Fruit fly (Drosophila melanogaster) whole organism, embryonic: ENCODE data around the gene HisCl1.
A peak's percentile ranks its signal among the peaks of the same experiment; 100 is the strongest.

ENCODE experiments used
- ATbp ChIP-seq: fragments of 200-800 bp; sonication (Bioruptor generic); optimal IDR thresholded peaks from 2 replicates; lab custom pipeline; 2017; ENCODE audit warnings: missing biosample characterization, mild to moderate bottlenecking, missing genetic modification characterization, missing genetic modification reagents
- Abd-B ChIP-seq: fragments of 200-800 bp; sonication (Bioruptor generic); optimal IDR thresholded peaks from 2 replicates; lab custom pipeline; 2018; ENCODE audit warnings: missing biosample characterization, mild to moderate bottlenecking, missing genetic modification characterization, moderate library complexity
- Adf1 ChIP-seq: fragments of 200-800 bp; sonication (Bioruptor generic); IDR thresholded peaks from 2 replicates; pipeline ENCODE4 v1.3.6; 2022; ENCODE audit warnings: missing biosample characterization, missing genetic modification characterization
- Antp ChIP-seq: fragments of 200-800 bp; sonication (Bioruptor generic); optimal IDR thresholded peaks from 3 replicates; lab custom pipeline; 2016; ENCODE audit warnings: missing biosample characterization, missing genetic modification characterization
- Bteb2 ChIP-seq: fragments of 200-800 bp; sonication (Bioruptor generic); optimal IDR thresholded peaks from 2 replicates; lab custom pipeline; 2016; ENCODE audit warnings: missing biosample characterization, missing genetic modification characterization
- CG10147 ChIP-seq: fragments of 200-800 bp; sonication (Bioruptor generic); optimal IDR thresholded peaks from 2 replicates; lab custom pipeline; 2019; ENCODE audit warnings: missing biosample characterization, mild to moderate bottlenecking, missing genetic modification characterization, moderate library complexity
- CG12104 ChIP-seq: fragments of 200-800 bp; sonication (Bioruptor generic); optimal IDR thresholded peaks from 3 replicates; lab custom pipeline; 2016; ENCODE audit warnings: missing biosample characterization, missing genetic modification characterization
- CG1647 ChIP-seq: fragments of 200-800 bp; sonication (Bioruptor generic); optimal IDR thresholded peaks from 3 replicates; lab custom pipeline; 2016; ENCODE audit warnings: missing biosample characterization, missing genetic modification characterization
- CG17328 ChIP-seq: fragments of 200-800 bp; sonication (Bioruptor generic); IDR thresholded peaks from 2 replicates; pipeline ENCODE4 v1.3.6; 2022; ENCODE audit warnings: missing biosample characterization, missing genetic modification characterization
- CG1792 ChIP-seq: fragments of 200-800 bp; sonication (Bioruptor generic); optimal IDR thresholded peaks from 2 replicates; lab custom pipeline; 2016; ENCODE audit warnings: missing biosample characterization, missing genetic modification characterization
- CG18599 ChIP-seq: fragments of 200-800 bp; sonication (Bioruptor generic); optimal IDR thresholded peaks from 3 replicates; lab custom pipeline; 2017; ENCODE audit warnings: missing biosample characterization, missing genetic modification characterization, mild to moderate bottlenecking, moderate library complexity, missing genetic modification reagents
- CG18764 ChIP-seq: fragments of 200-800 bp; sonication (Bioruptor generic); optimal IDR thresholded peaks from 3 replicates; lab custom pipeline; 2016; ENCODE audit warnings: missing biosample characterization, missing genetic modification characterization
- CG3726 ChIP-seq: fragments of 200-800 bp; sonication (Bioruptor generic); IDR thresholded peaks from 3 replicates; pipeline ENCODE4, ENCODE4 v1.3.6; 2022; ENCODE audit warnings: missing biosample characterization, missing genetic modification characterization
- CG3847 ChIP-seq: fragments of 200-800 bp; sonication (Bioruptor generic); IDR thresholded peaks from 2 replicates; pipeline ENCODE4 v1.3.6; 2022; ENCODE audit warnings: missing biosample characterization, missing genetic modification characterization
- CG4328 ChIP-seq: fragments of 200-800 bp; sonication (Bioruptor generic); optimal IDR thresholded peaks from 3 replicates; lab custom pipeline; 2017; ENCODE audit warnings: missing biosample characterization, missing genetic modification reagents, missing genetic modification characterization
- CG7987 ChIP-seq: fragments of 200-800 bp; sonication (Bioruptor generic); optimal IDR thresholded peaks from 2 replicates; lab custom pipeline; 2018; ENCODE audit warnings: missing biosample characterization, mild to moderate bottlenecking, missing genetic modification characterization, moderate library complexity
- CG8290 ChIP-seq, 3 experiments: fragments of 200-800 bp; sonication (Bioruptor generic); optimal IDR thresholded peaks; 2 replicates each; lab custom pipeline; 2016 to 2019; ENCODE audit warnings: missing biosample characterization in 3 of 3, missing genetic modification characterization in 3 of 3, mild to moderate bottlenecking in 2 of 3, moderate library complexity in 1 of 3
- CkIIα-i1 ChIP-seq: fragments of 200-800 bp; sonication (Bioruptor generic); IDR thresholded peaks from 2 replicates; pipeline ENCODE4 v1.3.6; 2022; ENCODE audit warnings: missing biosample characterization, missing genetic modification characterization
- Dad ChIP-seq: fragments of 200-800 bp; sonication (Bioruptor generic); optimal IDR thresholded peaks from 3 replicates; lab custom pipeline; 2016; ENCODE audit warnings: missing biosample characterization, missing genetic modification characterization
- Dip3 ChIP-seq: fragments of 200-800 bp; sonication (Bioruptor generic); optimal IDR thresholded peaks from 3 replicates; lab custom pipeline; 2016; ENCODE audit warnings: missing biosample characterization, missing genetic modification characterization
- H15 ChIP-seq: fragments of 200-800 bp; sonication (Bioruptor generic); IDR thresholded peaks from 3 replicates; pipeline ENCODE4 v1.3.6; 2022; ENCODE audit warnings: missing biosample characterization, missing genetic modification characterization
- Hey ChIP-seq: fragments of 200-800 bp; sonication (Bioruptor generic); optimal IDR thresholded peaks from 3 replicates; lab custom pipeline; 2018; ENCODE audit warnings: missing biosample characterization, mild to moderate bottlenecking, missing genetic modification characterization
- HmgD ChIP-seq: fragments of 200-800 bp; sonication (Bioruptor generic); optimal IDR thresholded peaks from 3 replicates; lab custom pipeline; 2016; ENCODE audit warnings: missing biosample characterization, missing genetic modification characterization
- Hmx ChIP-seq: fragments of 200-800 bp; sonication (Bioruptor generic); optimal IDR thresholded peaks from 2 replicates; lab custom pipeline; 2016; ENCODE audit warnings: missing biosample characterization, missing genetic modification characterization
- Kr ChIP-seq: fragments of 200-800 bp; sonication (Bioruptor generic); optimal IDR thresholded peaks from 2 replicates; lab custom pipeline; 2017; ENCODE audit warnings: missing biosample characterization, mild to moderate bottlenecking, missing genetic modification characterization
- MBD-R2 ChIP-seq: fragments of 200-800 bp; sonication (Bioruptor generic); IDR thresholded peaks from 2 replicates; pipeline ENCODE4 v1.3.6; 2022; ENCODE audit warnings: missing biosample characterization, missing genetic modification characterization
- NK7.1 ChIP-seq: fragments of 200-800 bp; sonication (Bioruptor generic); optimal IDR thresholded peaks from 3 replicates; lab custom pipeline; 2016; ENCODE audit warnings: missing biosample characterization, missing genetic modification characterization
- Sry-δ ChIP-seq: fragments of 200-800 bp; sonication (Bioruptor generic); optimal IDR thresholded peaks from 2 replicates; lab custom pipeline; 2016; ENCODE audit warnings: missing biosample characterization, missing genetic modification characterization
- ap ChIP-seq: fragments of 200-800 bp; sonication (Bioruptor generic); IDR thresholded peaks from 2 replicates; pipeline ENCODE4 v1.3.6; 2022; ENCODE audit warnings: missing biosample characterization, missing genetic modification characterization
- bbx ChIP-seq: fragments of 200-800 bp; sonication (Bioruptor generic); IDR thresholded peaks from 2 replicates; pipeline ENCODE4 v1.3.6; 2022; ENCODE audit warnings: missing biosample characterization, missing genetic modification characterization; ENCODE audit not compliant: partially characterized antibody
- cato ChIP-seq: fragments of 200-800 bp; sonication (Bioruptor generic); optimal IDR thresholded peaks from 2 replicates; lab custom pipeline; 2016; ENCODE audit warnings: missing biosample characterization, missing genetic modification characterization, borderline replicate concordance
- chif ChIP-seq, 2 experiments: fragments of 200-800 bp; sonication (Bioruptor generic); optimal IDR thresholded peaks; 3 replicates each; lab custom pipeline; 2016; ENCODE audit warnings: missing biosample characterization in 2 of 2, missing genetic modification characterization in 2 of 2
- crc ChIP-seq: fragments of 200-800 bp; sonication (Bioruptor generic); optimal IDR thresholded peaks from 2 replicates; lab custom pipeline; 2016; ENCODE audit warnings: missing biosample characterization, missing genetic modification characterization
- crol ChIP-seq: fragments of 200-800 bp; sonication (Bioruptor generic); IDR thresholded peaks from 2 replicates; pipeline ENCODE4 v1.3.6; 2022; ENCODE audit warnings: missing biosample characterization, missing genetic modification characterization
- en ChIP-seq: fragments of 200-800 bp; sonication (Bioruptor generic); optimal IDR thresholded peaks from 2 replicates; lab custom pipeline; 2016; ENCODE audit warnings: missing biosample characterization, missing genetic modification characterization
- gro ChIP-seq: fragments of 200-800 bp; sonication (Bioruptor generic); optimal IDR thresholded peaks from 2 replicates; lab custom pipeline; 2016; ENCODE audit warnings: missing biosample characterization, missing genetic modification characterization
- h ChIP-seq: fragments of >200 bp; optimal IDR thresholded peaks from 2 replicates; lab custom pipeline; 2017
- klu ChIP-seq: fragments of 200-800 bp; sonication (Bioruptor generic); IDR thresholded peaks from 2 replicates; pipeline ENCODE4 v1.3.6; 2022; ENCODE audit warnings: missing biosample characterization, missing genetic modification characterization
- nau ChIP-seq: fragments of 200-800 bp; sonication (Bioruptor generic); optimal IDR thresholded peaks from 3 replicates; lab custom pipeline; 2017; ENCODE audit warnings: missing biosample characterization, mild to moderate bottlenecking, missing genetic modification characterization, missing genetic modification reagents
- nmo ChIP-seq: fragments of 200-800 bp; sonication (Bioruptor generic); optimal IDR thresholded peaks from 2 replicates; lab custom pipeline; 2018; ENCODE audit warnings: missing biosample characterization, mild to moderate bottlenecking, missing genetic modification characterization, moderate library complexity
- nom ChIP-seq: fragments of 200-800 bp; sonication (Bioruptor generic); optimal IDR thresholded peaks from 2 replicates; lab custom pipeline; 2017; ENCODE audit warnings: missing biosample characterization, missing genetic modification characterization, mild to moderate bottlenecking, moderate library complexity, missing genetic modification reagents
- pnt ChIP-seq: fragments of 200-800 bp; sonication (Bioruptor generic); optimal IDR thresholded peaks from 3 replicates; lab custom pipeline; 2016; ENCODE audit warnings: missing biosample characterization, missing genetic modification characterization
- repo ChIP-seq: fragments of 200-800 bp; sonication (Bioruptor generic); optimal IDR thresholded peaks from 2 replicates; lab custom pipeline; 2016; ENCODE audit warnings: missing biosample characterization, missing genetic modification characterization
- sim ChIP-seq: fragments of 200-800 bp; sonication (Bioruptor generic); IDR thresholded peaks from 2 replicates; pipeline ENCODE4 v1.3.6; 2022; ENCODE audit warnings: missing biosample characterization, missing genetic modification characterization
- sna ChIP-seq: fragments of 200-800 bp; sonication (Bioruptor generic); IDR thresholded peaks from 2 replicates; pipeline ENCODE4 v1.3.6; 2022; ENCODE audit warnings: missing biosample characterization, missing genetic modification characterization; ENCODE audit not compliant: partially characterized antibody
- tup ChIP-seq: fragments of 200-800 bp; sonication (Bioruptor generic); optimal IDR thresholded peaks from 2 replicates; lab custom pipeline; 2016; ENCODE audit warnings: missing biosample characterization, mild to moderate bottlenecking, missing genetic modification characterization, moderate library complexity
- wor ChIP-seq: fragments of 200-800 bp; sonication (Bioruptor generic); IDR thresholded peaks from 2 replicates; pipeline ENCODE4 v1.3.6; 2022; ENCODE audit warnings: missing biosample characterization, missing genetic modification characterization
- zf30C ChIP-seq: fragments of 200-800 bp; sonication (Bioruptor generic); optimal IDR thresholded peaks from 3 replicates; lab custom pipeline; 2018; ENCODE audit warnings: missing biosample characterization, mild to moderate bottlenecking, missing genetic modification characterization
- zfh1 ChIP-seq: fragments of 200-800 bp; sonication (Bioruptor generic); IDR thresholded peaks from 3 replicates; pipeline ENCODE4 v1.3.6; 2022; ENCODE audit warnings: missing biosample characterization, missing genetic modification characterization

HisCl1 gene

dm6 chr3R:11778012-11778865 is 8.7 kb upstream of the HisCl1 start (continued):
- TF ChIP-seq klu: no peak
- no peak for TF ChIP-seq Hmx (GFP tag; lab: Kevin White, UChicago)
- TF ChIP-seq en (GFP tag; lab: Kevin White, UChicago): no peak
- peak; percentile 26; the same call in 2 of the 3 replicates for TF ChIP-seq zfh1 (GFP tag; lab: Robert Waterston, UW)
- peak; percentile 40 for TF ChIP-seq pnt (GFP tag; lab: Kevin White, UChicago)
- no peak for TF ChIP-seq Dip3 (GFP tag; lab: Kevin White, UChicago)
- TF ChIP-seq NK7.1: no peak
- no peak for TF ChIP-seq tup (GFP tag; lab: Kevin White, UChicago)
- TF ChIP-seq ap (GFP tag; lab: Robert Waterston, UW): no peak
- no peak; the same call in 1 of the 2 replicates for TF ChIP-seq wor (GFP tag; lab: Robert Waterston, UW)
- TF ChIP-seq CG10147 (GFP tag; lab: Kevin White, UChicago): peak; percentile 36
- peak; percentile 99 for TF ChIP-seq Kr (GFP tag; lab: Kevin White, UChicago)
- peak; percentile 48 for TF ChIP-seq Antp (GFP tag; lab: Kevin White, UChicago)
- no peak for TF ChIP-seq CkIIα-i1 (GFP tag; lab: Robert Waterston, UW)
- TF ChIP-seq gro: peak; percentile 73
- TF ChIP-seq sim: 0 out of 2 replicates have a peak, but pooled peaks have one; percentile 26
- TF ChIP-seq Dad: peak; percentile 30
- peak; percentile 42 for TF ChIP-seq cato (GFP tag; lab: Kevin White, UChicago)
- TF ChIP-seq Sry-δ: no peak
- peak; percentile 5 for TF ChIP-seq CG1647 (GFP tag; lab: Kevin White, UChicago)
- TF ChIP-seq CG18764: peak; percentile 52
- TF ChIP-seq crc (GFP tag; lab: Kevin White, UChicago): peak; percentile 4
- TF ChIP-seq CG12104 (GFP tag; lab: Kevin White, UChicago): peak; percentile 83
- TF ChIP-seq MBD-R2 (GFP tag; lab: Robert Waterston, UW): 0 out of 2 replicates have a peak, but pooled peaks have one; percentile 8
- peak; percentile 34; the same call in 1 of the 3 replicates for TF ChIP-seq H15 (GFP tag; lab: Robert Waterston, UW)
- TF ChIP-seq CG7987 (GFP tag; lab: Kevin White, UChicago): peak; percentile 69
- TF ChIP-seq nau (GFP tag; lab: Kevin White, UChicago): no peak
- no peak for TF ChIP-seq h (lab: Kevin White, UChicago)
- 0 out of 2 replicates have a peak, but pooled peaks have one; percentile 12 for TF ChIP-seq CG3847
- peak; percentile 2 to 40 for TF ChIP-seq chif (GFP tag; optimal IDR thresholded peaks at IDR 0.05; lab: Kevin White, UChicago)
- TF ChIP-seq CG3726: no peak
- peak; percentile 78; the same call in 1 of the 2 replicates for TF ChIP-seq crol (GFP tag; lab: Robert Waterston, UW)
- peak; percentile 21 for TF ChIP-seq CG1792
- TF ChIP-seq nom: peak; percentile 10
- peak; percentile 54; the same call in 1 of the 2 replicates for TF ChIP-seq CG17328
- TF ChIP-seq bbx (GFP tag; lab: Robert Waterston, UW): peak; percentile 67
- TF ChIP-seq sna: peak; percentile 40; the same call in 1 of the 2 replicates
- peak; percentile 49 for TF ChIP-seq CG8290 (GFP tag; optimal IDR thresholded peaks at IDR 0.05; lab: Kevin White, UChicago)
- peak; percentile 6 to 77 for TF ChIP-seq CG8290 (tag; optimal IDR thresholded peaks at IDR 0.05; lab: Kevin White, UChicago)
- peak; percentile 38 for TF ChIP-seq Hey
- TF ChIP-seq Bteb2: peak; percentile 23
- TF ChIP-seq zf30C (GFP tag; lab: Kevin White, UChicago): peak; percentile 52
- peak; percentile 57 for TF ChIP-seq CG4328
- peak; percentile 84 for TF ChIP-seq nmo (GFP tag; lab: Kevin White, UChicago)
- TF ChIP-seq Abd-B (GFP tag; lab: Kevin White, UChicago): peak; percentile 58
- TF ChIP-seq ATbp: peak; percentile 21
- peak; percentile 13 for TF ChIP-seq repo (GFP tag; lab: Kevin White, UChicago)
- TF ChIP-seq HmgD: peak; percentile 81
- peak; percentile 96 for TF ChIP-seq Adf1 (GFP tag; lab: Robert Waterston, UW)
- peak; percentile 44 for TF ChIP-seq CG18599
